Worm (Caenorhabditis elegans) whole organism, late embryonic: ENCODE results near the gene F42F12.3.

Experiments used
- ceh-22 ChIP-seq: sonication (generic microtip); optimal IDR thresholded peaks from 2 replicates; lab custom pipeline; 2017; ENCODE audit warnings: missing biosample characterization, missing genetic modification characterization
- lin-11 ChIP-seq: fragments of 200-800 bp; sonication (Bioruptor generic); optimal IDR thresholded peaks from 2 replicates; lab custom pipeline; 2018; ENCODE audit warnings: mild to moderate bottlenecking, missing genetic modification characterization, missing compliant biosample characterization
- pqm-1 ChIP-seq: sonication (generic microtip); optimal IDR thresholded peaks from 2 replicates; lab custom pipeline; 2016; ENCODE audit warnings: missing genetic modification characterization, missing compliant biosample characterization
- unc-42 ChIP-seq: sonication (generic microtip); optimal IDR thresholded peaks from 2 replicates; lab custom pipeline; 2016; ENCODE audit warnings: missing genotype, missing genetic modification characterization, missing compliant biosample characterization

DNA sequence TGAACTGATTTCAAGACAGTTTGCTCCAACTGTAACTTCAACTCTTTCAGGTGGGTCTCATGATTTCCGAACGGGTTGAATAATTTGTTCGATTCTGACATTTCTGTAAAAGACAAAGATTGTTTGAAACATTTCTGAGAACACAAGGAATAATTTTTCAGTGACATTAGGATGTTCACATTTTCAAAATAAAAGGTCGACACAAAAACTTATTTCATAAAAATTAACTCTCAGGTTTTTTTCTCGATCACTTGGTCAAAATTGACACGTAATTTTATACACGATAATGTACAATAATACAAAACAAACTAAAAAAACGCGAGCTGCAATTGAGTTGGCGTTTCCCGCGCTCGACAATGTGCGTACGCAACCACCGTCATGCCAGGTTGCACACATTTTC lies 20.9 kb downstream of the F42F12.3 start, which contains the start of gene rif-1.2:
- TF ChIP-seq pqm-1 (tag; lab: Kevin White, UChicago) (no peak), unc-42 (tag; lab: Kevin White, UChicago) (no peak), ceh-22 (tag; lab: Kevin White, UChicago) (no peak), lin-11 (tag; lab: Kevin White, UChicago) (no peak)
